Worm (Caenorhabditis elegans): Measurements from ENCODE around the gene C30A5.10.

C30A5.10 gene

ce11 chrIII:8244052-8244451 is 34.4 kb upstream of the C30A5.10 start, which contains the start of the genes pbs-6 and cids-1:
TSS of gene pbs-6 (minus strand) at chrIII:8244092.
TSS of gene cids-1 (plus strand) at chrIII:8244445.
- TF ChIP-seq mxl-2 (GFP tag; conservative IDR thresholded peaks at IDR 0.05) (no peak), Y5F2A.4 (GFP tag; optimal IDR thresholded peaks at IDR 0.05) (no peak), lin-38 (GFP tag; IDR thresholded peaks at IDR 0.05) (0 out of 2 replicates have a peak, but pooled peaks have one; percentile 14), Y48G9A.11 (GFP tag; IDR thresholded peaks at IDR 0.05) (no peak), lsy-2 (tag; optimal IDR thresholded peaks at IDR 0.05) (peak in 1 of 2 experiments; percentile 59), mdt-29 (GFP tag; IDR thresholded peaks at IDR 0.05) (no peak), vab-7 (GFP tag; IDR thresholded peaks at IDR 0.05) (no peak), nhr-25 (tag; optimal IDR thresholded peaks at IDR 0.05; ENCODE audit: borderline replicate concordance, insufficient read depth) (no peak), zfp-2 (tag; optimal IDR thresholded peaks at IDR 0.05) (no peak), mes-2 (tag; optimal IDR thresholded peaks at IDR 0.05; ENCODE audit: poor library complexity, severe bottlenecking) (peak; percentile 36), dpl-1 (GFP tag; optimal IDR thresholded peaks at IDR 0.05) (peak; percentile 26), F44E2.7 (GFP tag; IDR thresholded peaks at IDR 0.05) (no peak), lir-3 (tag; optimal IDR thresholded peaks at IDR 0.05) (no peak), lin-39 (tag; optimal IDR thresholded peaks at IDR 0.05) (no peak)

ce11 chrIII:8242809-8243208 is 33.1 kb upstream of the C30A5.10 start, which contains the start of gene C02F5.12:
TSS of gene C02F5.12 (minus strand) at chrIII:8243029.
- TF ChIP-seq lin-38 (GFP tag; IDR thresholded peaks at IDR 0.05): peak; percentile 51
- no peak for TF ChIP-seq daf-8 (GFP tag; IDR thresholded peaks at IDR 0.05)
- no peak for TF ChIP-seq nhr-77 (tag; optimal IDR thresholded peaks at IDR 0.05)
- no peak for TF ChIP-seq pha-4 (GFP tag; IDR thresholded peaks at IDR 0.05)
- TF ChIP-seq pha-4 (tag; optimal IDR thresholded peaks at IDR 0.05): no peak
- TF ChIP-seq nhr-41 (GFP tag; IDR thresholded peaks at IDR 0.05): no peak
- TF ChIP-seq ceh-44 (GFP tag; IDR thresholded peaks at IDR 0.05): no peak
- no peak for TF ChIP-seq daf-16 (GFP tag; optimal IDR thresholded peaks at IDR 0.05)
- TF ChIP-seq daf-16 (tag; optimal IDR thresholded peaks at IDR 0.05): peak; percentile 39
- TF ChIP-seq nhr-42 (GFP tag; IDR thresholded peaks at IDR 0.05): no peak
- no peak for TF ChIP-seq zag-1 (tag; optimal IDR thresholded peaks at IDR 0.05)
- no peak for TF ChIP-seq tra-1 (GFP tag; IDR thresholded peaks at IDR 0.05)
- TF ChIP-seq snpc-4 (tag; optimal IDR thresholded peaks at IDR 0.05): no peak
- no peak for TF ChIP-seq php-3 (GFP tag; IDR thresholded peaks at IDR 0.05)
- peak; percentile 63 for TF ChIP-seq mep-1 (tag; optimal IDR thresholded peaks at IDR 0.05)
- TF ChIP-seq pqm-1 (tag; optimal IDR thresholded peaks at IDR 0.05): no peak
- no peak for TF ChIP-seq nhr-111 (GFP tag; optimal IDR thresholded peaks at IDR 0.05)
- TF ChIP-seq nhr-76 (tag; optimal IDR thresholded peaks at IDR 0.05): no peak
- TF ChIP-seq ceh-20 (GFP tag; IDR thresholded peaks at IDR 0.05): no peak
- TF ChIP-seq nhr-11 (tag; optimal IDR thresholded peaks at IDR 0.05): peak; percentile 48
- no peak for TF ChIP-seq Y105C5A.15 (GFP tag; IDR thresholded peaks at IDR 0.05)
- TF ChIP-seq madf-5 (GFP tag; IDR thresholded peaks at IDR 0.05): no peak
- TF ChIP-seq zip-2 (tag; optimal IDR thresholded peaks at IDR 0.05): no peak
- TF ChIP-seq nhr-237 (tag; optimal IDR thresholded peaks at IDR 0.05): no peak
- no peak for TF ChIP-seq daf-12 (tag; optimal IDR thresholded peaks at IDR 0.05)
- TF ChIP-seq mes-2 (tag; optimal IDR thresholded peaks at IDR 0.05; ENCODE audit: poor library complexity, severe bottlenecking): peak; percentile 53
- TF ChIP-seq gei-8 (GFP tag; optimal IDR thresholded peaks at IDR 0.05): no peak
- no peak for TF ChIP-seq mdl-1 (tag; optimal IDR thresholded peaks at IDR 0.05)
- TF ChIP-seq ceh-82 (tag; optimal IDR thresholded peaks at IDR 0.05): no peak
- no peak for TF ChIP-seq ceh-62 (tag; optimal IDR thresholded peaks at IDR 0.05)
- TF ChIP-seq arid-1 (GFP tag; conservative IDR thresholded peaks at IDR 0.05): 0 out of 2 replicates have a peak, but pooled peaks have one; percentile 32
- TF ChIP-seq nhr-48 (tag; optimal IDR thresholded peaks at IDR 0.05): peak; percentile 9
- TF ChIP-seq lin-1 (GFP tag; IDR thresholded peaks at IDR 0.05): no peak
- TF ChIP-seq nhr-28 (tag; optimal IDR thresholded peaks at IDR 0.05): peak; percentile 99
- no peak for TF ChIP-seq F49E8.2 (tag; optimal IDR thresholded peaks at IDR 0.05; ENCODE audit: borderline replicate concordance)
- TF ChIP-seq lim-7 (GFP tag; IDR thresholded peaks at IDR 0.05): no peak
- TF ChIP-seq lin-15B (tag; optimal IDR thresholded peaks at IDR 0.05): no peak
- TF ChIP-seq set-16 (GFP tag; IDR thresholded peaks at IDR 0.05): no peak
- no peak for TF ChIP-seq sdz-12 (GFP tag; optimal IDR thresholded peaks at IDR 0.05)

All from whole organism, L4 larva.